Worm (Caenorhabditis elegans) whole organism, young adult: Measurements from ENCODE around the gene pho-14.

Source experiments
- C06A6.2 ChIP-seq: fragments of 200-800 bp; sonication (Bioruptor generic); conservative IDR thresholded peaks from 2 replicates; pipeline ENCODE4 v1.3.6; 2022; ENCODE audit warnings: missing genetic modification characterization, missing compliant biosample characterization
- C17E4.6 ChIP-seq: fragments of 200-800 bp; sonication (Bioruptor generic); IDR thresholded peaks from 2 replicates; pipeline ENCODE4 v1.3.6; 2022; ENCODE audit warnings: missing genetic modification reagents, missing genetic modification characterization, missing compliant biosample characterization
- F57C9.4 ChIP-seq: sonication (generic microtip); optimal IDR thresholded peaks from 2 replicates; lab custom pipeline; 2017; ENCODE audit warnings: mild to moderate bottlenecking, missing genetic modification characterization, missing compliant biosample characterization
- ama-1 ChIP-seq, 3 experiments: fragments of 150-350 bp in 1 of 3; sonication (generic microtip) in 2 of 3; optimal IDR thresholded peaks; 2 replicates each; lab custom pipeline; 2014 to 2018; ENCODE audit warnings: missing biosample characterization in 2 of 3, missing genetic modification characterization in 2 of 3, missing genetic modification reagents in 2 of 3
- bed-2 ChIP-seq: fragments of 200-800 bp; sonication (Bioruptor generic); IDR thresholded peaks from 2 replicates; pipeline ENCODE4 v1.3.6; 2022; ENCODE audit warnings: missing genetic modification reagents, missing genetic modification characterization, missing compliant biosample characterization
- cebp-2 ChIP-seq: fragments of 200-800 bp; sonication (Bioruptor generic); IDR thresholded peaks from 2 replicates; pipeline ENCODE4 v1.3.6; 2022; ENCODE audit warnings: missing genetic modification characterization, missing compliant biosample characterization
- egl-18 ChIP-seq: fragments of 200-800 bp; sonication (Bioruptor generic); IDR thresholded peaks from 2 replicates; pipeline ENCODE4 v1.3.6; 2022; ENCODE audit warnings: missing genetic modification reagents, missing genetic modification characterization, missing compliant biosample characterization
- nfya-1 ChIP-seq: sonication (generic microtip); optimal IDR thresholded peaks from 2 replicates; lab custom pipeline; 2017; ENCODE audit warnings: antibody characterized with exemption, missing compliant biosample characterization, missing genetic modification characterization, borderline replicate concordance; ENCODE audit not compliant: insufficient read depth
- unc-62 ChIP-seq: fragments of 150-350 bp; optimal IDR thresholded peaks from 2 replicates; lab custom pipeline; 2014; ENCODE audit warnings: missing biosample characterization, missing genetic modification reagents, missing genetic modification characterization

DNA sequence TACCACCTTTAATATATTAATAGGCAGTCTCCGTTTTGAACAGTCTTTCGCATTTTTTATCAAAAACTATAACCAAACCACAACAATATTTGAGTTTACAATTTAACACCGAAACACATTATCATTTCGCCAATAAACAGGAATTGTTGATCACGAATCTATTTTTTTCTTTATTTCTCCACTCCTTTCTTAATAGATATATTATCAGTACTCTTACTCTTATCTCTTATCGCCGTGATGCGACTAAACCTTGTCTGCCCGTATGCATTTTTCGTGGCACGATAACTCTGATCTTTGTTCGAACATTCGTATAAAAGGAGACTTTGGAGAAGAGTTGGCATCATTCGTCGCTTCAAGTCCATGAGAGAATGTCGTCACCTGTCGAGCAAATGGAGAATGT lies 43.8 kb downstream of the pho-14 start:
- TF ChIP-seq egl-18 (GFP tag; lab: Robert Waterston, UW), result no peak
- TF ChIP-seq C06A6.2 (GFP tag; lab: Robert Waterston, UW), result no peak
- TF ChIP-seq F57C9.4 (tag; lab: Kevin White, UChicago), result no peak
- TF ChIP-seq unc-62 (GFP tag; lab: Kevin White, UChicago), result no peak
- no peak for TF ChIP-seq cebp-2 (GFP tag; lab: Robert Waterston, UW)
- no peak for TF ChIP-seq ama-1 (optimal IDR thresholded peaks at IDR 0.05; lab: Kevin White, UChicago)
- no peak for TF ChIP-seq ama-1 (GFP tag; optimal IDR thresholded peaks at IDR 0.05; lab: Kevin White, UChicago)
- TF ChIP-seq nfya-1 (tag; lab: Kevin White, UChicago), result no peak
- no peak for TF ChIP-seq C17E4.6 (GFP tag; lab: Robert Waterston, UW)
- TF ChIP-seq bed-2 (GFP tag; lab: Robert Waterston, UW), result no peak
